Fruit fly (Drosophila melanogaster) whole organism: ENCODE measurements around the gene CG15432.

Experiments
- CG8478 ChIP-seq: fragments of >200 bp; optimal IDR thresholded peaks from 2 replicates; lab custom pipeline; 2018; ENCODE audit warnings: inconsistent platforms
- Dll ChIP-seq: fragments of >200 bp; optimal IDR thresholded peaks from 2 replicates; lab custom pipeline; 2017
- EcR ChIP-seq, 2 experiments: fragments of >200 bp; optimal IDR thresholded peaks; 2 replicates each; lab custom pipeline; 2017; ENCODE audit warnings: missing biosample characterization in 2 of 2, missing genetic modification characterization in 2 of 2, missing genetic modification reagents in 2 of 2
- pan ChIP-seq: fragments of >200 bp; optimal IDR thresholded peaks from 2 replicates; lab custom pipeline; 2017
- psq ChIP-seq: fragments of >200 bp; optimal IDR thresholded peaks from 2 replicates; lab custom pipeline; 2017
- usp ChIP-seq: fragments of >200 bp; optimal IDR thresholded peaks from 2 replicates; lab custom pipeline; 2017; ENCODE audit warnings: missing biosample characterization, missing genetic modification characterization, mixed read lengths

CG15432 gene

DNA sequence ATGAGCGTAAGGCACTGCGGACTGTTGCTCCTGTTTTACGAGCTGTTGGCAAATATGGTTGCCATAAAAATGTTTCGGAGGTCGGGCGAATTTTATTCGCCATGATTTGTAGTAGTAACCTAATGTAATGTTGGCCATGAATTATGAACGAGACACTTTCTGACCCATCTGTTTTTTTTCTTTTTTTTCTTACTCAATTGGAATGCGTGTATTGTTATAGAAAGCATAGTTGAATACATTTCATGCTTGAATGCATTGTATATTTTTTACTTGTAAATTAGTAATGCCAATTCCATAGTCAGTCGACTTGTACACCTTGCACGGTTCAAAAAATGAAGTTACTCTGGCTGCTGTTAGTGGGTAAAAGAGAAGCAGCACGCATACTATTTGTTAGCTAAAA, 4.6 kb upstream of the CG15432 start, which contains the start of gene CG43056:
Gene CG43056 (plus strand): TSS at position 301 of the 400 bp plus-strand sequence.
- no peak for TF ChIP-seq CG8478
- no peak for TF ChIP-seq psq (lab: Kevin White, UChicago)
- no peak for TF ChIP-seq pan (lab: Kevin White, UChicago)
- no peak for TF ChIP-seq Dll (lab: Kevin White, UChicago)
- TF ChIP-seq EcR (GFP tag; optimal IDR thresholded peaks at IDR 0.05; lab: Kevin White, UChicago): no peak
- no peak for TF ChIP-seq usp

DNA sequence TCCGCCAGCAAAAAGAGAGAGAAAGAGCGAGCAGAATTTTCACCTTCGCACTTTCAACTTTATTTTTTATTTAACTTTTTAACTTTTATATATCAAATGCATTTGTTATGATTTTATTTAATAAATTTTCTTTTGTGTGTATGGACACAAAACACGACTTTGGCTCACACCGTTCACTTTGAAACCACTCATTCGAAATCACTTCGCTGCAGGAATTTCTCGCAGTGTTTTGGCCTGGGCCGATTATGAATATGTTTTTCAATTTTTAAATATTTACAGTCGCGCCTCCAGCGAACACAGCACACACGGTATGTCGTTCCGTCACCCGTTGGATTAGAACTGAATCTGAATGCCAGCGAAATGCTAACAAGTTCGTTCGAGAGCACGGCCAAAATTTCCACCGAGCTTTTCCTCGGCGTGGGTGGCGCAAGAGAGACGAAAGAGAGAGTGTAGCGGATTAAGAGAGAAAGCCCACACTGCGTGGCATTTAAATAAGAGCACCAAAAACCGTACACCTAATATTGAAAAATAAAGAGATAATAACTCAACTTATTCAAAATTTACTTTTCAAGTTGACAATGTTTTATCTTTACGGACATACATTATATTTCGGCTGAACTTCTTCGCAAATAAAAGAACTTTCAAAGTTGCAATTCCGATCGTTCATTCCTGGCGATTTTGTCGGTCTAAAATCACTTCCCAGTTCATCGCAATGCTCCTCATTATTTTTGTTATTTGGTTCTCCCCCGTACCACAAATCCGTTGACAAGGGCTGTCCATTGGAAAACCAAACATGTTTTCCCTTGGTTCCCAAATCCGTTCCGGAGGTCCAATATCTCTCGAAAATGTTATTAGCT, 1.0 kb upstream of the CG15432 start, which contains the start of gene CG15431:
Gene CG15431 (minus strand): TSS at position 402 of the 857 bp plus-strand sequence.
- TF ChIP-seq usp (no peak), psq (lab: Kevin White, UChicago) (no peak), EcR (GFP tag; optimal IDR thresholded peaks at IDR 0.05; lab: Kevin White, UChicago) (no peak), CG8478 (no peak), Dll (lab: Kevin White, UChicago) (no peak), pan (lab: Kevin White, UChicago) (no peak)

DNA sequence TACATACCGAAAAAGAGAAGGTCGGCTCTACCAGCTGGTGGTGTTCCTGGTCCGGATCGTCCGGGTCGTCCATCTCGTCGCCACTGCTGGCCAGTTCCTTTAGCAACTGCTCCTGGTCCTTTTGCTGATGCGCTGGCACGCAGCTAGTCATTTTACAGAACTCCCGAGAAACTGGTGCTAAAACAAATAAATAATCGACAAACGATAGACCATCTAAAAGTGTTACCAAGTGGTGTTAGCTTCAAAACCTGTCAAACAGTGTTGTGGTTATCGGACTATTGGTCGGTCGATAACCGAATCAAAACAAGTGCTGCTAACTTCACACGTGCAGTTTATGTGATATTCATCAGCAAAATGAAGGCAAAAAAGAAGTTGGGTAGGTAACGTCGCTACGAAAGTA, 2.3 kb downstream of the CG15432 start, which contains the start of the genes morgue and Elp3:
Gene morgue (minus strand): TSS at position 224 of the 400 bp plus-strand sequence.
Gene Elp3 (plus strand): TSS at position 276 of the 400 bp plus-strand sequence.
- TF ChIP-seq psq (lab: Kevin White, UChicago): no peak

DNA sequence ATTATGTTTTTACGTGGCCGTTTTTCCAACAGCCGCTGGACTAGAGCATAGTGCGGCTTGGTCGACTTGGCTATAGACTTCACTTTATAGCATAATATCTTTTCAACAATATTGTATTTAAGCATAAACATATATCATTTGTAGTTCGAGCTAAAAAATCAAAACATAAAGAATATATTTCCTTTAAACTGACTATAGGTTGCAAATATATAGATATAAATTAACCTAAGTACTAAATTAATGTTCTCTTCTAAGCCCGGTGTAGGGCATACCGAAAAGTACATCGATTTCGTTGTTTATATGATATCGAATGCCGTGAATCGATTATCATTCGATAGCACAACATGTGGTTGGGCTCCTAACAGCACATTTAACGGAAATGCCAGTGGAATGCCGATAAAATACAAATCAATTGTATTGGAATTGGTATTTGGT, 6.5 kb downstream of the CG15432 start, which contains the start of gene MFS18:
Gene MFS18 (minus strand): TSS at position 54 of the 435 bp plus-strand sequence.
- TF ChIP-seq pan (lab: Kevin White, UChicago) (no peak), EcR (GFP tag; optimal IDR thresholded peaks at IDR 0.05; lab: Kevin White, UChicago) (no peak), Dll (lab: Kevin White, UChicago) (no peak), usp (no peak), CG8478 (no peak)

DNA sequence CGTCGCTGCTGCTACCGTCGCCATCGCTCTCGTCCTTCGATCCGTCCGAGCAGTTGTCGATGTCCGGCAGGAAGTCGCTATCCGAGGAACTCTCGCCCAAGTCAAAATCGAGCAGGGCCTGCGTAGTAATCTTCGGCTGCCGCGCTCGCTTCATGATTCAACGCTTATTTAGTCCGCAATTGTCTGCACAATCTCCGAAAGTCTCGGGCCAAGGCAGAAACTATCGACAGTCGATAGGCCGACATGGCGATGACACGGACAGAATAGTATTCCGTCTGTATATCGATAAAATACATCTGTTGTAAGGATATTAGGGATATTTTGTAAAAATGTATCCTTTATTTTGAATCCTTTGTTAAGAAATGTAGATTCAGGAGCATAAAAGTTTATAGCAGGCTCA, 10.7 kb downstream of the CG15432 start, which contains the start of gene CG15439:
Gene CG15439 (minus strand): TSS at position 241 of the 400 bp plus-strand sequence.
- TF ChIP-seq usp: no peak
- no peak for TF ChIP-seq pan (lab: Kevin White, UChicago)
- TF ChIP-seq psq (lab: Kevin White, UChicago): no peak
- no peak for TF ChIP-seq CG8478

DNA sequence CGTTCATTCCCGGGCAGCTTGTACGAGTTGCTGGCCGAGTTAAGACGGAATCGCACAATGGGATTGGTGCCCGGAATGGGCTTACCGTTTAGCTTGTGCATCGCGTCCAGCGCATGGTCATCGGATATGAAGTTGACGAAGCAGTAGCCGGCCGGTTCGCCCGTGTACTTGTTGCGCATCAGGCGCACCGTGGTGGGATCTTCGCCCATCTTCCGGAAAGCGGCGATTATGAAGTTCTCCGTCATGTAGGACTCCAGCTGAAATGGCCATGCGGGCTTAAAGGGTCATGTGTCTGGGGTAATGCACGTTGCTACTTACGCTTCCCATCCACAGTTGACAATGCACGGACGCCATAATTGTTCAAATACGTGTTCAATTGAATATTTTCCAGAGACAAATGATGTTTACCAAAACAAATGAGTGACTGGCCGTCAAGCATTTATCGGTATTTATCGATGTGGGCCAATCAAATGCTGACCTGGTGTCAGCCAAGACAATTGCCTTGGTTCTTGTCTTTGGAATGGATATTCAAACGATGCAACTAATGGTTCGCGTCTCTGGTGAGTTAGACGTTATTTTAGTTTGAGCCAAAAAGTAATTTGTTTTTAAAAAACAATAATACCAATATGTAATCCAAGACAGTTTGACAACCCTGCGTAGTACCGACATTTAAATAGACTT, 12.0 kb downstream of the CG15432 start, which contains the start of the genes Secp43 and ND-B8:
Gene Secp43 (minus strand): TSS at position 445 of the 681 bp plus-strand sequence.
Gene ND-B8 (plus strand): TSS at position 618 of the 681 bp plus-strand sequence.
- no peak for TF ChIP-seq CG8478
- TF ChIP-seq Dll (lab: Kevin White, UChicago): no peak
- TF ChIP-seq psq (lab: Kevin White, UChicago): no peak
- TF ChIP-seq usp: no peak
- no peak for TF ChIP-seq EcR (GFP tag; optimal IDR thresholded peaks at IDR 0.05; lab: Kevin White, UChicago)
- TF ChIP-seq pan (lab: Kevin White, UChicago): no peak

DNA sequence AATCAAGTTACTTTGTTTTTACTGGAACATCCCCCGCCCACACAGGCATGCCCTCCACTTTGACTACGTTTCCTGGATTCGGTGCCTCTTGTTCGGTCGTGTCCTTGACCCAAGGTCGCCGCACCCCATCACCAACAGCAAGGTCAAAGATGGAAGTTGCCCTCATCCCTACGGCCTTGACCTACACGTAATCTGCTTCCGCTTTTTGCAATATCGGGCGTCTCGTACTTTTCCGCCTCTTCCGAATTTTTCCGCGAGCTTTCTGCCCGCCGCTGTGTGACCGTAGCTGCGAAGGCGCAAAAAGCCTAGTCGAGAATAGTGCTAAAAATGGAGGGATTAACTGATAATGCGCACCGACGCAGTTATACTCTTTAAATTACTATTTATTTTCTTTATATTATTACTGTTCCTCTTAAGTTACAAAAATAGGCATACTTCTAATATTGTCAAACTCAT, 14.4 kb downstream of the CG15432 start, which contains the start of gene Gs1l:
Gene Gs1l (minus strand): TSS at position 269 of the 456 bp plus-strand sequence.
- TF ChIP-seq EcR (GFP tag; optimal IDR thresholded peaks at IDR 0.05; lab: Kevin White, UChicago) (no peak), psq (lab: Kevin White, UChicago) (no peak), CG8478 (no peak), usp (no peak), pan (lab: Kevin White, UChicago) (no peak), Dll (lab: Kevin White, UChicago) (no peak)

DNA sequence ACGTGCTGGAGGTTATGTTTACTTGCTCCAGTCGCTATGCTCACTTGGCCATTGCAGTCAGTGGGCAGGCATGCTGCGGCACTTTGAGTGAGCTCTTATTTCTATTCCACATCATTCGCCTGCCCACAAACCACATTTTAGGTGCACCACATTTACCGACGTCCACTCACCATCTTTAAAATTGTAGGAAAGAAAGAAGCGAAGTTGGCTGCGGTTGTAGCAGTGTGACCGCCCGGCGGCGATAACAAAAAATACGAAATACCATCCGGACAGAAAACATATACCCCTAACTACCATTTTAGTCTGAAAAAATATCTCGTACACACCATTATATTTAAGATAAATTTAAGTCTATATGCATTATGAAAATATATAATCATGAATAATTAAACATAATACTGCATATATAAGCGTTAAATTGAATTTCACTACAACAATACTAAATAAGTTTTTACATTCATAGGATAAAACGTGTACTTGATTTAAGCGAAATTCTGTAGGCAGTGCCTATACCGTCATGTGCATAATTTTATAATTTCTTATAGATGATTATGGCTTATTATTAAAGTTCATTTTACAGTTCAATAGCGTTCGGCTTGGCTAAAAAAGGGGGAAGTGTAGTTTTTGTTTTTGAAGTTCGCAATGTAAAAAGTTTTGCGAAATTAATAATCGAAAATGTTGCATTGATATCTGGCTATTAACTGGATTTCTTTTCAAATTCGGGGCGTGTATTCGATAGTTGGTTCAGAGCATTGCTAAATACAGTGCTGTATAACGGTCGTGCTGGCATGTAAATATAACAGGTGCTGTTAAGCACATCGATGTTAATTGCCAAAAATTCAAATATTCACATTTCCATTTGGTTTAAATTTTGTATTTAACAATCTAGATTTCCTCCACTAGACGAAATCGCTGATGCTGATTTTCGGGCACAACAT, 16.3 kb downstream of the CG15432 start, which contains the start of gene RpL27A:
Gene RpL27A (minus strand): TSS at position 246 of the 938 bp plus-strand sequence.
- no peak for TF ChIP-seq Dll (lab: Kevin White, UChicago)
- no peak for TF ChIP-seq usp
- no peak for TF ChIP-seq psq (lab: Kevin White, UChicago)
- TF ChIP-seq pan (lab: Kevin White, UChicago): no peak
- TF ChIP-seq EcR (GFP tag; optimal IDR thresholded peaks at IDR 0.05; lab: Kevin White, UChicago): no peak
- no peak for TF ChIP-seq CG8478

DNA sequence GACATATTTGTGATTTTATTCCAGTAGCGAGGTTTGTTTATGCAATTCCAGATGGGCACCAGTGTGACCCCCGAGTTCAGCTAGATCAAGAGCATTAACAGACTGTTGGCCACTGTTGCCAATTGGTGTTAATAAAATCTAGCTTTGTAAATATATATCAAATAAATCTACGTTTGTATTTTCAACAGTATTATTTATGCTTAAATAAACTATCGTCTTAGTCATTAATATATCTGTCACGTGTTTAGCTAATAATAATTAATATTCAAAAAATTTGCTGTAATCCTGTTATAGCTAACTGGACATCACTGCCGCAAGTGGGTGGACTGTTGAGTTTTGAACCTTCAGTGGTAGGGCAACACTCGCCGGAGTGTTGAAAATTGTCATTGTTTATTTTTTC, 17.4 kb downstream of the CG15432 start, which contains the start of the genes mRpL27 and CG15435:
Gene mRpL27 (minus strand): TSS at position 96 of the 400 bp plus-strand sequence.
Gene CG15435 (plus strand): TSS at position 187 of the 400 bp plus-strand sequence.
- TF ChIP-seq usp (no peak), EcR (GFP tag; optimal IDR thresholded peaks at IDR 0.05; lab: Kevin White, UChicago) (no peak), pan (lab: Kevin White, UChicago) (no peak), psq (lab: Kevin White, UChicago) (no peak), Dll (lab: Kevin White, UChicago) (no peak), CG8478 (no peak)

DNA sequence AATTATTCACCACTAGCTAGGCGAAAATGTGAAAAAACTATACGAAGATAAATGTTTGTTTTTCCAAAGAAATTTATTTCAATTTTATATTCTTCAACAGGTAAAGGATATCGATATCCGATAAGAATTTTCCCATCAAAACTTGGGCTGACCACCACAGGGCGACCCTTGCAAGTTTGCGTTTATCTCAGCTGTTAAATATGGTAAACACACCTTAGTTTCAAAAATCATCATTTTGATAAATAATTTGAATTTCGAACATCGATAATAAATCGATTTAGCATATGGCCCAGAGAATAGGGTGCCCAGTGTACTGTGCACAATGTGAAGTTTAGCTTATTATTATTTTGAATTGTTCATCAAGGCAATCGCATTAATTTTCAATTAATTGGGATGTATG, 21.2 kb downstream of the CG15432 start, which contains the start of the genes CG15443 and Paris:
Gene CG15443 (minus strand): TSS at position 125 of the 400 bp plus-strand sequence.
Gene Paris (plus strand): TSS at position 289 of the 400 bp plus-strand sequence.
- TF ChIP-seq EcR (GFP tag; optimal IDR thresholded peaks at IDR 0.05; lab: Kevin White, UChicago): no peak
- TF ChIP-seq Dll (lab: Kevin White, UChicago): no peak
- TF ChIP-seq pan (lab: Kevin White, UChicago): no peak
- TF ChIP-seq psq (lab: Kevin White, UChicago): no peak
- no peak for TF ChIP-seq usp
- TF ChIP-seq CG8478: no peak
